Worm (Caenorhabditis elegans): ENCODE data around the gene R13A5.10.

- no peak for TF ChIP-seq nhr-237 (tag; optimal IDR thresholded peaks at IDR 0.05)
- TF ChIP-seq snpc-4 (tag; optimal IDR thresholded peaks at IDR 0.05) = no peak
- TF ChIP-seq ztf-11 (tag; optimal IDR thresholded peaks at IDR 0.05) = no peak
- TF ChIP-seq ceh-16 (tag; optimal IDR thresholded peaks at IDR 0.05) = no peak
Measured at ce11 chrIII:7559869-7560268, 22.9 kb downstream of the R13A5.10 start.
